Worm (Caenorhabditis elegans) whole organism, late embryonic: ENCODE results near the gene Y46H3D.1.
"Not testable (repeated sequence)": the region's sequence is repeated elsewhere in the genome, so short reads cannot be mapped to it uniquely, and the experiment has no call there.

Experiments
- ceh-19 ChIP-seq: fragments of 200-800 bp; sonication (Bioruptor generic); optimal IDR thresholded peaks from 2 replicates; lab custom pipeline; 2018; ENCODE audit warnings: mild to moderate bottlenecking, missing genetic modification characterization, missing compliant biosample characterization
- eyg-1 ChIP-seq: sonication (generic microtip); optimal IDR thresholded peaks from 2 replicates; lab custom pipeline; 2016; ENCODE audit warnings: missing genotype, missing genetic modification characterization, missing compliant biosample characterization
- pha-4 ChIP-seq: fragments of 150-350 bp; optimal IDR thresholded peaks from 2 replicates; lab custom pipeline; 2018; ENCODE audit warnings: missing biosample characterization, missing genetic modification reagents, missing genetic modification characterization
- sox-2 ChIP-seq: fragments of 200-800 bp; sonication (Bioruptor generic); IDR thresholded peaks from 2 replicates; pipeline ENCODE4 v1.3.6; 2022; ENCODE audit warnings: missing genetic modification reagents, missing genetic modification characterization, missing compliant biosample characterization
- unc-3 ChIP-seq, 2 experiments: fragments of 200-800 bp in 1 of 2; sonication (Bioruptor generic) in 1 of 2; sonication (generic microtip) in 1 of 2; conservative IDR thresholded peaks in 1 of 2; optimal IDR thresholded peaks in 1 of 2; 2 replicates each; pipeline versions ENCODE4 v1.3.6 to Lab custom; 2016 to 2022; ENCODE audit warnings: missing compliant biosample characterization in 2 of 2, missing genetic modification characterization in 2 of 2, missing genetic modification reagents in 1 of 2
- ztf-16 ChIP-seq: sonication (generic microtip); optimal IDR thresholded peaks from 2 replicates; lab custom pipeline; 2017; ENCODE audit warnings: missing genetic modification characterization, missing compliant biosample characterization

The Y46H3D.1 gene

ce11 chrV:1682279-1682678 lies 40.0 kb downstream of the Y46H3D.1 start, which contains the start of gene srh-3 (continued):
- TF ChIP-seq unc-3 (GFP tag; conservative IDR thresholded peaks at IDR 0.05; lab: Robert Waterston, UW) (no peak), unc-3 (tag; optimal IDR thresholded peaks at IDR 0.05; lab: Kevin White, UChicago) (no peak)

DNA sequence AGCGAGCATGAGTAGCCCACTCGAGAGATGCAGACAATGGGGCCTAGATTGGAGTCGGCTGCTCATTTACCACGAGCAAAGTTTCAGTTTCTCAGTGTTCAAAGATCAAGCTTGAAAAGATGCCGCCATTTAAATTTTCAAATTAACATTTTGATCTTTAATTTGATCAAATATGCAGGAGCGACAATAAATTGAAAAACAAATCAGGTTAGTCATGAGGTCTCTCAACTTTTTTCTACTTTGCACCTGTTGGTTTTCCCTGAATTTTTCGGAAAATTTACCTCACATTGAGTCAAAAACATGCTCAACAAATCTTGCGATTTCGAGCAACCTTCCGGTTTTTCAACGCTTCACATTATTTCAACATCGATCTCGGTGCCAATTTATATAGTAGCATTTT lies 43.0 kb downstream of the Y46H3D.1 start, which contains the start of gene srh-5:
Gene srh-5 (plus strand): TSS at position 301 of the 400 bp plus-strand sequence.
- no peak for TF ChIP-seq sox-2 (GFP tag; lab: Robert Waterston, UW)
- no peak for TF ChIP-seq ceh-19 (GFP tag; lab: Kevin White, UChicago)
- TF ChIP-seq eyg-1 (tag; lab: Kevin White, UChicago): no peak

DNA sequence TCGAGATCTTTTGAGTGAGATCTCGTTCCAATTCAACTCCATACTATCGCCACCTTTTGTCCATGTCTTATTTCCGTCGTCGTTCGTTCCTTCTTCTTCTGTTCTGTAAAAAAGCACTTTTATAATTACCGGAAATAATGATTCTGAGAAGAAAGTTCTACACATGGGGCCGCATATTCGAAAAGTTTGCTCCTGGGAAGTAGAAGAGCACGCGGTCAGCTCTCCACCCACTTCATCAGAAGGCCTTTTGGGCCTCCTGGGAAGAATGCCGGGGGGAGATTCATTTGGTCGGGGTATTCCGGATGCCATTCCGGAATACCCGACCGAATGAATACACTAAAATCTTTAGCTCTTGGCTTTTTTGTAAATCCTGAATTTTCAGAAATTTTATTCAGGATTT lies 50.2 kb downstream of the Y46H3D.1 start, which contains the start of gene Y46H3C.5:
Gene Y46H3C.5 (minus strand): TSS at position 2 of the 400 bp plus-strand sequence.
- not testable (repeated sequence) for TF ChIP-seq unc-3 (GFP tag; conservative IDR thresholded peaks at IDR 0.05; lab: Robert Waterston, UW); unc-3 (tag; optimal IDR thresholded peaks at IDR 0.05; lab: Kevin White, UChicago); pha-4 (tag; lab: Kevin White, UChicago); ztf-16 (tag; lab: Kevin White, UChicago)
- TF ChIP-seq, all 69 proteins: peak for 0; not testable (repeated sequence) for 69
